Worm (Caenorhabditis elegans) whole organism, young adult: ENCODE results near the gene eef-1A.2.

Experiments used
- B0261.1 ChIP-seq: sonication (generic microtip); optimal IDR thresholded peaks from 2 replicates; lab custom pipeline; 2016; ENCODE audit warnings: mild to moderate bottlenecking, missing genetic modification characterization, moderate library complexity, missing compliant biosample characterization
- B0336.3 ChIP-seq: fragments of 200-800 bp; sonication (Bioruptor generic); IDR thresholded peaks from 2 replicates; pipeline ENCODE4 v1.3.6; 2022; ENCODE audit warnings: missing genetic modification characterization, missing compliant biosample characterization
- F33H1.4 ChIP-seq: fragments of 200-800 bp; sonication (Bioruptor generic); IDR thresholded peaks from 2 replicates; pipeline ENCODE4 v1.3.6; 2022; ENCODE audit warnings: missing genetic modification reagents, missing genetic modification characterization, missing compliant biosample characterization
- F37B4.10 ChIP-seq: fragments of 200-800 bp; sonication (Bioruptor generic); IDR thresholded peaks from 2 replicates; pipeline ENCODE4 v1.3.6; 2022; ENCODE audit warnings: missing genetic modification characterization, missing compliant biosample characterization
- K11D2.4 ChIP-seq: fragments of 200-800 bp; sonication (Bioruptor generic); IDR thresholded peaks from 2 replicates; pipeline ENCODE4 v1.3.6; 2022; ENCODE audit warnings: missing genetic modification reagents, missing genetic modification characterization, missing compliant biosample characterization
- K12H6.12 ChIP-seq: fragments of 200-800 bp; sonication (Bioruptor generic); optimal IDR thresholded peaks from 2 replicates; lab custom pipeline; 2018; ENCODE audit warnings: mild to moderate bottlenecking, missing genetic modification characterization, missing compliant biosample characterization
- T07F8.4 ChIP-seq: sonication (generic microtip); optimal IDR thresholded peaks from 2 replicates; lab custom pipeline; 2016; ENCODE audit warnings: mild to moderate bottlenecking, missing genetic modification characterization, moderate library complexity, missing compliant biosample characterization
- Y53G8AR.9 ChIP-seq: fragments of 200-800 bp; sonication (Bioruptor generic); conservative IDR thresholded peaks from 2 replicates; pipeline ENCODE4 v1.3.6; 2022; ENCODE audit warnings: missing genetic modification reagents, missing genetic modification characterization, missing compliant biosample characterization
- Y67H2A.10 ChIP-seq: fragments of 200-800 bp; sonication (Bioruptor generic); conservative IDR thresholded peaks from 2 replicates; pipeline ENCODE4 v1.3.6; 2022; ENCODE audit warnings: missing genetic modification reagents, missing genetic modification characterization, missing compliant biosample characterization
- Y79H2A.3 ChIP-seq: fragments of 200-800 bp; sonication (Bioruptor generic); conservative IDR thresholded peaks from 2 replicates; pipeline ENCODE4 v1.3.6; 2022; ENCODE audit warnings: missing genetic modification reagents, missing genetic modification characterization, missing compliant biosample characterization
- ZK185.1 ChIP-seq: sonication (generic microtip); optimal IDR thresholded peaks from 2 replicates; lab custom pipeline; 2016; ENCODE audit warnings: mild to moderate bottlenecking, missing genetic modification characterization, missing compliant biosample characterization; ENCODE audit not compliant: poor library complexity, severe bottlenecking
- aptf-3 ChIP-seq: fragments of 200-800 bp; sonication (Bioruptor generic); IDR thresholded peaks from 2 replicates; pipeline ENCODE4 v1.3.6; 2022; ENCODE audit warnings: missing genetic modification characterization, missing compliant biosample characterization
- athp-1 ChIP-seq: sonication (generic microtip); optimal IDR thresholded peaks from 2 replicates; lab custom pipeline; 2017; ENCODE audit warnings: mild to moderate bottlenecking, missing genetic modification characterization, missing compliant biosample characterization
- bed-2 ChIP-seq: fragments of 200-800 bp; sonication (Bioruptor generic); IDR thresholded peaks from 2 replicates; pipeline ENCODE4 v1.3.6; 2022; ENCODE audit warnings: missing genetic modification reagents, missing genetic modification characterization, missing compliant biosample characterization
- cebp-1 ChIP-seq, 2 experiments: fragments of 200-800 bp in 1 of 2; sonication (Bioruptor generic) in 1 of 2; sonication (generic microtip) in 1 of 2; IDR thresholded peaks in 1 of 2; optimal IDR thresholded peaks in 1 of 2; 2 replicates each; pipeline versions ENCODE4 v1.3.6 to Lab custom; 2017 to 2022; ENCODE audit warnings: missing compliant biosample characterization in 2 of 2, missing genetic modification characterization in 2 of 2, mild to moderate bottlenecking in 1 of 2, missing genetic modification reagents in 1 of 2, moderate library complexity in 1 of 2
- ceh-27 ChIP-seq: fragments of 200-800 bp; sonication (Bioruptor generic); optimal IDR thresholded peaks from 2 replicates; lab custom pipeline; 2018; ENCODE audit warnings: mild to moderate bottlenecking, missing genetic modification characterization, moderate library complexity, missing compliant biosample characterization
- ceh-40 ChIP-seq: fragments of 200-800 bp; sonication (Bioruptor generic); IDR thresholded peaks from 2 replicates; pipeline ENCODE4 v1.3.6; 2022; ENCODE audit warnings: missing genetic modification characterization, missing compliant biosample characterization
- ceh-91 ChIP-seq: fragments of 200-800 bp; sonication (Bioruptor generic); IDR thresholded peaks from 2 replicates; pipeline ENCODE4 v1.3.6; 2022; ENCODE audit warnings: missing genetic modification reagents, missing genetic modification characterization, missing compliant biosample characterization
- chd-7 ChIP-seq: sonication (generic microtip); optimal IDR thresholded peaks from 2 replicates; lab custom pipeline; 2016; ENCODE audit warnings: mild to moderate bottlenecking, missing genetic modification characterization, moderate library complexity, missing compliant biosample characterization
- dpl-1 ChIP-seq: fragments of 150-350 bp; optimal IDR thresholded peaks from 2 replicates; lab custom pipeline; 2014; ENCODE audit warnings: missing biosample characterization, missing genetic modification reagents, missing genetic modification characterization
- efl-1 ChIP-seq: fragments of 150-350 bp; optimal IDR thresholded peaks from 2 replicates; lab custom pipeline; 2014; ENCODE audit warnings: missing biosample characterization, missing genetic modification reagents, missing genetic modification characterization
- ets-4 ChIP-seq: fragments of 200-800 bp; sonication (Bioruptor generic); optimal IDR thresholded peaks from 2 replicates; lab custom pipeline; 2018; ENCODE audit warnings: mild to moderate bottlenecking, missing genetic modification characterization, missing compliant biosample characterization
- gei-17 ChIP-seq: fragments of 200-800 bp; sonication (Bioruptor generic); optimal IDR thresholded peaks from 2 replicates; lab custom pipeline; 2018; ENCODE audit warnings: mild to moderate bottlenecking, missing genetic modification characterization, missing compliant biosample characterization
- hmg-1.2 ChIP-seq: fragments of 200-800 bp; sonication (Bioruptor generic); IDR thresholded peaks from 2 replicates; pipeline ENCODE4 v1.3.6; 2022; ENCODE audit warnings: missing genetic modification reagents, missing genetic modification characterization, missing compliant biosample characterization
- hrde-1 ChIP-seq: sonication (generic microtip); optimal IDR thresholded peaks from 2 replicates; lab custom pipeline; 2016; ENCODE audit warnings: missing genetic modification characterization, mild to moderate bottlenecking, missing compliant biosample characterization, moderate library complexity, missing genotype, missing genetic modification reagents, borderline replicate concordance
- lag-1 ChIP-seq: fragments of 200-800 bp; sonication (Bioruptor generic); IDR thresholded peaks from 2 replicates; pipeline ENCODE4 v1.3.6; 2022; ENCODE audit warnings: missing genetic modification reagents, missing genetic modification characterization, missing compliant biosample characterization
- let-607 ChIP-seq, 2 experiments: fragments of 200-800 bp in 1 of 2; sonication (Bioruptor generic) in 1 of 2; sonication (generic microtip) in 1 of 2; optimal IDR thresholded peaks; 2 replicates each; lab custom pipeline; 2016 to 2018; ENCODE audit warnings: mild to moderate bottlenecking in 2 of 2, missing compliant biosample characterization in 2 of 2, missing genetic modification characterization in 2 of 2, moderate library complexity in 2 of 2, missing genotype in 1 of 2
- lin-26 ChIP-seq: fragments of 200-800 bp; sonication (Bioruptor generic); IDR thresholded peaks from 2 replicates; pipeline ENCODE4 v1.3.6; 2022; ENCODE audit warnings: missing genetic modification reagents, missing genetic modification characterization, missing compliant biosample characterization
- lin-35 ChIP-seq, 3 experiments: fragments of 150-350 bp in 2 of 3; sonication (generic microtip) in 1 of 3; optimal IDR thresholded peaks; 2 replicates each; lab custom pipeline; 2014 to 2018; ENCODE audit warnings: missing biosample characterization in 3 of 3, missing genetic modification characterization in 3 of 3, missing genetic modification reagents in 3 of 3
- lin-40 ChIP-seq: sonication (generic microtip); optimal IDR thresholded peaks from 2 replicates; lab custom pipeline; 2016; ENCODE audit warnings: missing genetic modification characterization, mild to moderate bottlenecking, missing compliant biosample characterization, missing genotype, missing genetic modification reagents
- lsy-27 ChIP-seq: sonication (generic microtip); optimal IDR thresholded peaks from 2 replicates; lab custom pipeline; 2017; ENCODE audit warnings: missing genetic modification characterization, mild to moderate bottlenecking, missing compliant biosample characterization, antibody characterized with exemption, missing genotype, borderline replicate concordance; ENCODE audit not compliant: insufficient read depth
- madf-3 ChIP-seq: fragments of 200-800 bp; sonication (Bioruptor generic); IDR thresholded peaks from 2 replicates; pipeline ENCODE4 v1.3.6; 2022; ENCODE audit warnings: missing genetic modification reagents, missing genetic modification characterization, missing compliant biosample characterization
- mcd-1 ChIP-seq: fragments of 200-800 bp; sonication (Bioruptor generic); IDR thresholded peaks from 2 replicates; pipeline ENCODE4 v1.3.6; 2022; ENCODE audit warnings: missing genetic modification reagents, missing genetic modification characterization, missing compliant biosample characterization
- mel-28 ChIP-seq: sonication (generic microtip); optimal IDR thresholded peaks from 2 replicates; lab custom pipeline; 2016; ENCODE audit warnings: borderline replicate concordance, mild to moderate bottlenecking, missing genetic modification characterization, missing compliant biosample characterization
- nfyb-1 ChIP-seq: fragments of 200-800 bp; sonication (Bioruptor generic); IDR thresholded peaks from 2 replicates; pipeline ENCODE4 v1.3.6; 2022; ENCODE audit warnings: missing genetic modification reagents, missing genetic modification characterization, missing compliant biosample characterization
- nhr-179 ChIP-seq: sonication (generic microtip); optimal IDR thresholded peaks from 2 replicates; lab custom pipeline; 2016; ENCODE audit warnings: mild to moderate bottlenecking, missing genetic modification characterization, missing compliant biosample characterization
- nhr-27 ChIP-seq: fragments of 200-800 bp; sonication (Bioruptor generic); optimal IDR thresholded peaks from 2 replicates; lab custom pipeline; 2018; ENCODE audit warnings: mild to moderate bottlenecking, missing genetic modification characterization, moderate library complexity, missing compliant biosample characterization
- nhr-90 ChIP-seq: sonication (generic microtip); optimal IDR thresholded peaks from 2 replicates; lab custom pipeline; 2016; ENCODE audit warnings: missing genotype, mild to moderate bottlenecking, missing genetic modification characterization, missing compliant biosample characterization
- rcor-1 ChIP-seq: fragments of 200-800 bp; sonication (Bioruptor generic); IDR thresholded peaks from 2 replicates; pipeline ENCODE4 v1.3.6; 2022; ENCODE audit warnings: missing genetic modification reagents, missing genetic modification characterization, missing compliant biosample characterization
- rpc-1 ChIP-seq, 2 experiments: fragments of 150-350 bp in 1 of 2; sonication (generic microtip) in 1 of 2; optimal IDR thresholded peaks; 2 replicates each; lab custom pipeline; 2014 to 2018; ENCODE audit warnings: missing biosample characterization in 1 of 2, missing genetic modification characterization in 1 of 2, missing genetic modification reagents in 1 of 2, missing genotype in 1 of 2
- sea-2 ChIP-seq: fragments of 200-800 bp; sonication (Bioruptor generic); IDR thresholded peaks from 2 replicates; pipeline ENCODE4 v1.3.6; 2022; ENCODE audit warnings: missing genetic modification characterization, missing compliant biosample characterization
- tlf-1 ChIP-seq: fragments of 200-800 bp; sonication (Bioruptor generic); optimal IDR thresholded peaks from 2 replicates; lab custom pipeline; 2018; ENCODE audit warnings: mild to moderate bottlenecking, missing genetic modification characterization, missing compliant biosample characterization
- unc-62 ChIP-seq: fragments of 150-350 bp; optimal IDR thresholded peaks from 2 replicates; lab custom pipeline; 2014; ENCODE audit warnings: missing biosample characterization, missing genetic modification reagents, missing genetic modification characterization
- xnd-1 ChIP-seq: sonication (generic microtip); optimal IDR thresholded peaks from 2 replicates; lab custom pipeline; 2016; ENCODE audit warnings: missing genotype, missing genetic modification reagents, missing genetic modification characterization, missing compliant biosample characterization
- zim-3 ChIP-seq: sonication (generic microtip); optimal IDR thresholded peaks from 2 replicates; lab custom pipeline; 2017; ENCODE audit warnings: mild to moderate bottlenecking, missing genetic modification characterization, moderate library complexity, missing compliant biosample characterization
- ztf-6 ChIP-seq: fragments of 200-800 bp; sonication (Bioruptor generic); IDR thresholded peaks from 2 replicates; pipeline ENCODE4 v1.3.6; 2022; ENCODE audit warnings: missing genetic modification reagents, missing genetic modification characterization, missing compliant biosample characterization

The eef-1A.2 gene

DNA sequence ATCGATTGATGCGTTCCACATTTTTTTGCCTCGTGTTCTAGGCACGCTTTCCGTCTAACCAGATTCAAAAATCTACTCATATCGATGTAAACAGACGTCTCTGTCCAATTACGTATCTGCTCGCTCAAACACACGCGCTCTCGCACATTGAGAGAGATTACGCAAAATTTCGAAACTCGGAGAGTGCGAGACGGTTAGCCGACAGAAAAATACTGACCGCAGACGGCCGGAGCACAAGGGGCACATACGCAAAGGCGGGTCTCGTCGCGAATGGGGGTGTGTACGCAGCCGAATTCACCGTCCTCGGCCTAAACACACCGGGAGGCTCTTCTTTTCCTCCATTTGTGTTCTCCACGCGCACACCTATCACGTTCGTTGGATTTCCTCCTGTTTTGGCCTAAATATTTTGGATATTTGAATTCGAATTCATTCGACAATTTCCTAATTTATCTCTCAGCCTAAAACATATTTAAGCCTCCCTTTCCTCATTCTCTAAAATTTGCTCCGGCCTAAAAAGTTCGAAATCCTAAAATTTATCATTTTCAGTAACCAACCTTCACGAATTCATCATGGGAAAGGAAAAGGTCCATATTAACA lies at the start of gene eef-1A.2 (continued):
- TF ChIP-seq Y67H2A.10 (peak; percentile 80), efl-1 (no peak), hrde-1 (no peak), ceh-91 (GFP tag; lab: Robert Waterston, UW) (no peak; the same call in 1 of the 2 replicates), lsy-27 (tag; lab: Kevin White, UChicago) (no peak), ZK185.1 (peak; percentile 78), Y53G8AR.9 (GFP tag; lab: Robert Waterston, UW) (peak; percentile 67; the same call in 1 of the 2 replicates), nfyb-1 (peak; percentile 96), rpc-1 (optimal IDR thresholded peaks at IDR 0.05; lab: Kevin White, UChicago) (no peak), rpc-1 (tag; optimal IDR thresholded peaks at IDR 0.05; lab: Kevin White, UChicago) (no peak), nhr-27 (no peak), tlf-1 (GFP tag; lab: Kevin White, UChicago) (peak; percentile 82), lin-35 (GFP tag; optimal IDR thresholded peaks at IDR 0.05; lab: Kevin White, UChicago) (peak in 1 of 3 experiments; percentile 78), B0261.1 (tag; lab: Kevin White, UChicago) (peak; percentile 30), Y79H2A.3 (0 out of 2 replicates have a peak, but pooled peaks have one; percentile 47), lin-26 (GFP tag; lab: Robert Waterston, UW) (peak; percentile 90), K11D2.4 (GFP tag; lab: Robert Waterston, UW) (peak; percentile 88), K12H6.12 (tag; lab: Kevin White, UChicago) (peak; percentile 98), nhr-90 (tag; lab: Kevin White, UChicago) (peak; percentile 73), dpl-1 (no peak), ceh-40 (GFP tag; lab: Robert Waterston, UW) (no peak), sea-2 (GFP tag; lab: Robert Waterston, UW) (no peak), rcor-1 (GFP tag; lab: Robert Waterston, UW) (peak; percentile 53; the same call in 1 of the 2 replicates), ztf-6 (0 out of 2 replicates have a peak, but pooled peaks have one; percentile 70), F33H1.4 (GFP tag; lab: Robert Waterston, UW) (peak; percentile 78), bed-2 (peak; percentile 55; the same call in 1 of the 2 replicates), unc-62 (GFP tag; lab: Kevin White, UChicago) (peak; percentile 67), lag-1 (GFP tag; lab: Robert Waterston, UW) (no peak), mcd-1 (GFP tag; lab: Robert Waterston, UW) (peak; percentile 80), athp-1 (tag; lab: Kevin White, UChicago) (peak; percentile 82), xnd-1 (no peak), hmg-1.2 (GFP tag; lab: Robert Waterston, UW) (peak; percentile 83), let-607 (tag; optimal IDR thresholded peaks at IDR 0.05; lab: Kevin White, UChicago) (peak; percentile 66 to 84), madf-3 (GFP tag; lab: Robert Waterston, UW) (0 out of 2 replicates have a peak, but pooled peaks have one; percentile 44), chd-7 (peak; percentile 89), nhr-179 (tag; lab: Kevin White, UChicago) (no peak), zim-3 (tag; lab: Kevin White, UChicago) (no peak), aptf-3 (GFP tag; lab: Robert Waterston, UW) (no peak), T07F8.4 (tag; lab: Kevin White, UChicago) (no peak), ets-4 (peak; percentile 46), mel-28 (tag; lab: Kevin White, UChicago) (no peak), B0336.3 (GFP tag; lab: Robert Waterston, UW) (peak; percentile 94), gei-17 (peak; percentile 83), cebp-1 (GFP tag; IDR thresholded peaks at IDR 0.05; lab: Robert Waterston, UW) (peak; percentile 100), cebp-1 (tag; optimal IDR thresholded peaks at IDR 0.05; lab: Kevin White, UChicago) (peak; percentile 100), F37B4.10 (GFP tag; lab: Robert Waterston, UW) (no peak), ceh-27 (GFP tag; lab: Kevin White, UChicago) (peak; percentile 93), lin-40 (tag; lab: Kevin White, UChicago) (peak; percentile 93)
